Worm (Caenorhabditis elegans) whole organism, late embryonic: Measurements from ENCODE around the gene R07C12.3.

Experiments used
- C08G9.2 ChIP-seq: sonication (generic microtip); optimal IDR thresholded peaks from 2 replicates; lab custom pipeline; 2016; ENCODE audit warnings: mild to moderate bottlenecking, missing genetic modification characterization, moderate library complexity, missing compliant biosample characterization
- nhr-232 ChIP-seq: sonication (generic microtip); optimal IDR thresholded peaks from 2 replicates; lab custom pipeline; 2016; ENCODE audit warnings: missing genetic modification characterization, missing compliant biosample characterization
- pat-9 ChIP-seq: fragments of 200-800 bp; sonication (Bioruptor generic); optimal IDR thresholded peaks from 2 replicates; lab custom pipeline; 2018; ENCODE audit warnings: mild to moderate bottlenecking, missing genetic modification characterization, moderate library complexity, missing compliant biosample characterization
- sox-4 ChIP-seq: sonication (generic microtip); optimal IDR thresholded peaks from 2 replicates; lab custom pipeline; 2017; ENCODE audit warnings: mild to moderate bottlenecking, missing genetic modification characterization, inconsistent platforms, missing compliant biosample characterization
- tbx-2 ChIP-seq: sonication (generic microtip); optimal IDR thresholded peaks from 2 replicates; lab custom pipeline; 2016; ENCODE audit warnings: missing genetic modification characterization, missing compliant biosample characterization

DNA sequence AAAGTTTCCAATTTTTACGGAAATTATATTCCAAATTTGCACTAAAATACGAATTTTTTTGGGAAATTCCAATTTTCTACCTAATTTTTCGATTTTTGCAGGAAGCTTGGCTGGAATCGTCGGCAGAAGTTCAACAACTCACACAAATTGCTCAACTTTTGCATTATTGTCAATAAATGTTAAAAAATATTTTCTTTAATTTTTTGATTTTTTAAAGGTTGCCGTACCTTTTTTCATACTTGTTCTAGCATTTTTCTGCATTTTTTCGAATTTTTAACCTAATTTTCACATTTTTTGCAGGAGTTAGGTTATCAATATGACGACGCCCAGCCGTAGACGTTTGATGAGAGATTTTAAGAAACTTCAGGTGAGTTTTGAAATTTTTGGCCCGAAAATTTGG is 42.2 kb upstream of the R07C12.3 start, which contains the start of gene ubc-1:
- TF ChIP-seq nhr-232 (tag; lab: Kevin White, UChicago) (no peak), sox-4 (tag; lab: Kevin White, UChicago) (no peak), C08G9.2 (tag; lab: Kevin White, UChicago) (no peak), pat-9 (tag; lab: Kevin White, UChicago) (no peak), tbx-2 (tag; lab: Kevin White, UChicago) (no peak)
